Worm (Caenorhabditis elegans): Measurements from ENCODE around the gene dhs-15.

dhs-15 gene

ce11 chrV:2728236-2728635, 41.4 kb downstream of the dhs-15 start, which contains the start of gene str-33:
str-33 (plus strand) TSS chrV:2728536.
- no peak for TF ChIP-seq lin-13 (tag; optimal IDR thresholded peaks at IDR 0.05)
- TF ChIP-seq mab-5 (tag; optimal IDR thresholded peaks at IDR 0.05) = no peak
- TF ChIP-seq nhr-12 (tag; optimal IDR thresholded peaks at IDR 0.05) = no peak
- no peak for TF ChIP-seq sptf-1 (tag; optimal IDR thresholded peaks at IDR 0.05)
- TF ChIP-seq ceh-43 (GFP tag; optimal IDR thresholded peaks at IDR 0.05) = no peak

- TF ChIP-seq nhr-28 (tag; optimal IDR thresholded peaks at IDR 0.05) = no peak
- no peak for TF ChIP-seq lin-32 (GFP tag; optimal IDR thresholded peaks at IDR 0.05)
- TF ChIP-seq nhr-2 (tag; optimal IDR thresholded peaks at IDR 0.05) = no peak
These were observed 42.6 kb downstream of the dhs-15 start, which contains the start of gene str-13 for ce11 chrV:2727101-2727500. str-13 (minus strand) TSS chrV:2727201.

ce11 chrV:2725225-2725624, 44.4 kb downstream of the dhs-15 start, which contains the start of gene srg-59:
srg-59 (minus strand) TSS chrV:2725325.
- TF ChIP-seq nhr-28 (tag; optimal IDR thresholded peaks at IDR 0.05) (no peak), elt-1 (tag; optimal IDR thresholded peaks at IDR 0.05; ENCODE audit: borderline replicate concordance, insufficient read depth) (no peak), mep-1 (tag; optimal IDR thresholded peaks at IDR 0.05) (no peak), sem-2 (GFP tag; optimal IDR thresholded peaks at IDR 0.05) (no peak), M03D4.4 (tag; optimal IDR thresholded peaks at IDR 0.05) (no peak), snpc-4 (tag; optimal IDR thresholded peaks at IDR 0.05) (no peak), mab-5 (tag; optimal IDR thresholded peaks at IDR 0.05) (no peak), blmp-1 (tag; optimal IDR thresholded peaks at IDR 0.05) (no peak), sptf-1 (tag; optimal IDR thresholded peaks at IDR 0.05) (no peak)

ce11 chrV:2722555-2722954, 47.1 kb downstream of the dhs-15 start, which contains the start of gene srg-60:
srg-60 (minus strand) TSS chrV:2722655.
- TF ChIP-seq pha-4 (tag; optimal IDR thresholded peaks at IDR 0.05) (no peak), unc-120 (tag; optimal IDR thresholded peaks at IDR 0.05; ENCODE audit: poor library complexity, severe bottlenecking) (no peak), nhr-237 (tag; optimal IDR thresholded peaks at IDR 0.05) (no peak), sptf-1 (tag; optimal IDR thresholded peaks at IDR 0.05) (no peak), nhr-12 (tag; optimal IDR thresholded peaks at IDR 0.05) (no peak), cnd-1 (tag; optimal IDR thresholded peaks at IDR 0.05) (no peak), elt-3 (tag; optimal IDR thresholded peaks at IDR 0.05) (no peak), lin-13 (tag; optimal IDR thresholded peaks at IDR 0.05) (no peak), sem-2 (GFP tag; optimal IDR thresholded peaks at IDR 0.05) (no peak), zip-8 (tag; optimal IDR thresholded peaks at IDR 0.05) (no peak), elt-1 (tag; optimal IDR thresholded peaks at IDR 0.05; ENCODE audit: borderline replicate concordance, insufficient read depth) (no peak), flh-1 (GFP tag; optimal IDR thresholded peaks at IDR 0.05) (no peak), bed-3 (GFP tag; optimal IDR thresholded peaks at IDR 0.05) (no peak), tbx-8 (GFP tag; optimal IDR thresholded peaks at IDR 0.05) (no peak), mep-1 (tag; optimal IDR thresholded peaks at IDR 0.05) (no peak), unc-39 (tag; optimal IDR thresholded peaks at IDR 0.05) (no peak), unc-62 (GFP tag; optimal IDR thresholded peaks at IDR 0.05) (no peak), ztf-11 (tag; optimal IDR thresholded peaks at IDR 0.05) (no peak)

ce11 chrV:2720763-2721162, 48.9 kb downstream of the dhs-15 start, which contains the start of gene srt-27:
srt-27 (minus strand) TSS chrV:2720863.
- no peak for TF ChIP-seq unc-39 (tag; optimal IDR thresholded peaks at IDR 0.05)
- TF ChIP-seq ces-1 (GFP tag; optimal IDR thresholded peaks at IDR 0.05) = no peak
- TF ChIP-seq nhr-12 (tag; optimal IDR thresholded peaks at IDR 0.05) = no peak
- TF ChIP-seq tbx-8 (GFP tag; optimal IDR thresholded peaks at IDR 0.05) = no peak
- TF ChIP-seq nhr-28 (tag; optimal IDR thresholded peaks at IDR 0.05) = no peak
- no peak for TF ChIP-seq mep-1 (tag; optimal IDR thresholded peaks at IDR 0.05)
- TF ChIP-seq lin-13 (tag; optimal IDR thresholded peaks at IDR 0.05) = no peak
- TF ChIP-seq ceh-83 (GFP tag; optimal IDR thresholded peaks at IDR 0.05) = no peak
- TF ChIP-seq pha-4 (tag; optimal IDR thresholded peaks at IDR 0.05) = no peak
- no peak for TF ChIP-seq flh-1 (GFP tag; optimal IDR thresholded peaks at IDR 0.05)
- no peak for TF ChIP-seq sptf-1 (tag; optimal IDR thresholded peaks at IDR 0.05)
- TF ChIP-seq drap-1 (GFP tag; optimal IDR thresholded peaks at IDR 0.05) = no peak
- TF ChIP-seq nhr-237 (tag; optimal IDR thresholded peaks at IDR 0.05) = no peak
- no peak for TF ChIP-seq zip-8 (tag; optimal IDR thresholded peaks at IDR 0.05)
- TF ChIP-seq unc-120 (tag; optimal IDR thresholded peaks at IDR 0.05; ENCODE audit: poor library complexity, severe bottlenecking) = no peak
- TF ChIP-seq ztf-11 (tag; optimal IDR thresholded peaks at IDR 0.05) = no peak
- no peak for TF ChIP-seq M03D4.4 (tag; optimal IDR thresholded peaks at IDR 0.05)
- no peak for TF ChIP-seq unc-62 (GFP tag; optimal IDR thresholded peaks at IDR 0.05)
- no peak for TF ChIP-seq elt-3 (tag; optimal IDR thresholded peaks at IDR 0.05)
- no peak for TF ChIP-seq elt-1 (tag; optimal IDR thresholded peaks at IDR 0.05; ENCODE audit: borderline replicate concordance, insufficient read depth)

Data from whole organism, mixed stage, embryonic.